Worm (Caenorhabditis elegans) whole organism, young adult: ENCODE results near the gene srw-77.

ENCODE experiments used
- C17E4.6 ChIP-seq: fragments of 200-800 bp; sonication (Bioruptor generic); IDR thresholded peaks from 2 replicates; pipeline ENCODE4 v1.3.6; 2022; ENCODE audit warnings: missing genetic modification reagents, missing genetic modification characterization, missing compliant biosample characterization
- D2030.7 ChIP-seq: fragments of 200-800 bp; sonication (Bioruptor generic); IDR thresholded peaks from 2 replicates; pipeline ENCODE4 v1.3.6; 2022; ENCODE audit warnings: missing genetic modification reagents, missing genetic modification characterization, missing compliant biosample characterization
- Y53F4B.3 ChIP-seq: fragments of 200-800 bp; sonication (Bioruptor generic); IDR thresholded peaks from 2 replicates; pipeline ENCODE4 v1.3.6; 2022; ENCODE audit warnings: missing genetic modification reagents, missing genetic modification characterization, missing compliant biosample characterization
- Y56A3A.18 ChIP-seq: fragments of 200-800 bp; sonication (Bioruptor generic); IDR thresholded peaks from 2 replicates; pipeline ENCODE4 v1.3.6; 2022; ENCODE audit warnings: missing genetic modification reagents, missing genetic modification characterization, missing compliant biosample characterization
- ZK185.1 ChIP-seq: sonication (generic microtip); optimal IDR thresholded peaks from 2 replicates; lab custom pipeline; 2016; ENCODE audit warnings: mild to moderate bottlenecking, missing genetic modification characterization, missing compliant biosample characterization; ENCODE audit not compliant: poor library complexity, severe bottlenecking
- akir-1 ChIP-seq: fragments of 200-800 bp; sonication (Bioruptor generic); optimal IDR thresholded peaks from 2 replicates; lab custom pipeline; 2018; ENCODE audit warnings: mild to moderate bottlenecking, missing genetic modification characterization, moderate library complexity, missing compliant biosample characterization
- ama-1 ChIP-seq, 3 experiments: fragments of 150-350 bp in 1 of 3; sonication (generic microtip) in 2 of 3; optimal IDR thresholded peaks; 2 replicates each; lab custom pipeline; 2014 to 2018; ENCODE audit warnings: missing biosample characterization in 2 of 3, missing genetic modification characterization in 2 of 3, missing genetic modification reagents in 2 of 3
- atf-7 ChIP-seq: sonication (generic microtip); optimal IDR thresholded peaks from 2 replicates; lab custom pipeline; 2017; ENCODE audit warnings: mild to moderate bottlenecking, missing genetic modification characterization, missing compliant biosample characterization
- athp-1 ChIP-seq: sonication (generic microtip); optimal IDR thresholded peaks from 2 replicates; lab custom pipeline; 2017; ENCODE audit warnings: mild to moderate bottlenecking, missing genetic modification characterization, missing compliant biosample characterization
- attf-3 ChIP-seq: fragments of 200-800 bp; sonication (Bioruptor generic); conservative IDR thresholded peaks from 2 replicates; pipeline ENCODE4 v1.3.6; 2022; ENCODE audit warnings: missing genetic modification reagents, missing genetic modification characterization, missing compliant biosample characterization
- attf-6 ChIP-seq: fragments of 200-800 bp; sonication (Bioruptor generic); IDR thresholded peaks from 2 replicates; pipeline ENCODE4 v1.3.6; 2022; ENCODE audit warnings: missing genetic modification reagents, missing genetic modification characterization, missing compliant biosample characterization
- ccch-3 ChIP-seq: fragments of 200-800 bp; sonication (Bioruptor generic); optimal IDR thresholded peaks from 2 replicates; lab custom pipeline; 2018; ENCODE audit warnings: mild to moderate bottlenecking, missing genetic modification characterization, missing compliant biosample characterization
- ceh-100 ChIP-seq: fragments of 200-800 bp; sonication (Bioruptor generic); IDR thresholded peaks from 2 replicates; pipeline ENCODE4 v1.3.6; 2022; ENCODE audit warnings: missing genetic modification reagents, missing genetic modification characterization, missing compliant biosample characterization
- ceh-40 ChIP-seq: fragments of 200-800 bp; sonication (Bioruptor generic); IDR thresholded peaks from 2 replicates; pipeline ENCODE4 v1.3.6; 2022; ENCODE audit warnings: missing genetic modification characterization, missing compliant biosample characterization
- ceh-58 ChIP-seq: fragments of 200-800 bp; sonication (Bioruptor generic); IDR thresholded peaks from 2 replicates; pipeline ENCODE4 v1.3.6; 2022; ENCODE audit warnings: missing genetic modification characterization, missing compliant biosample characterization
- dpl-1 ChIP-seq: fragments of 150-350 bp; optimal IDR thresholded peaks from 2 replicates; lab custom pipeline; 2014; ENCODE audit warnings: missing biosample characterization, missing genetic modification reagents, missing genetic modification characterization
- hlh-12 ChIP-seq: sonication (generic microtip); optimal IDR thresholded peaks from 2 replicates; lab custom pipeline; 2016; ENCODE audit warnings: missing genetic modification characterization, missing compliant biosample characterization
- hlh-26 ChIP-seq: fragments of 200-800 bp; sonication (Bioruptor generic); conservative IDR thresholded peaks from 2 replicates; pipeline ENCODE4 v1.3.6; 2022; ENCODE audit warnings: missing genetic modification reagents, missing genetic modification characterization, missing compliant biosample characterization
- hmg-1.2 ChIP-seq: fragments of 200-800 bp; sonication (Bioruptor generic); IDR thresholded peaks from 2 replicates; pipeline ENCODE4 v1.3.6; 2022; ENCODE audit warnings: missing genetic modification reagents, missing genetic modification characterization, missing compliant biosample characterization
- let-526 ChIP-seq: fragments of 200-800 bp; sonication (Bioruptor generic); IDR thresholded peaks from 2 replicates; pipeline ENCODE4 v1.3.6; 2022; ENCODE audit warnings: missing genetic modification reagents, missing genetic modification characterization, missing compliant biosample characterization
- lin-54 ChIP-seq: fragments of 200-800 bp; sonication (Bioruptor generic); optimal IDR thresholded peaks from 2 replicates; lab custom pipeline; 2018; ENCODE audit warnings: mild to moderate bottlenecking, missing genetic modification characterization, missing compliant biosample characterization
- lir-1 ChIP-seq: fragments of 200-800 bp; sonication (Bioruptor generic); conservative IDR thresholded peaks from 2 replicates; pipeline ENCODE4 v1.3.6; 2022; ENCODE audit warnings: missing genetic modification reagents, missing genetic modification characterization, missing compliant biosample characterization
- lsl-1 ChIP-seq: fragments of 200-800 bp; sonication (Bioruptor generic); optimal IDR thresholded peaks from 2 replicates; lab custom pipeline; 2018; ENCODE audit warnings: mild to moderate bottlenecking, missing genetic modification characterization, moderate library complexity, missing compliant biosample characterization
- lsy-27 ChIP-seq: sonication (generic microtip); optimal IDR thresholded peaks from 2 replicates; lab custom pipeline; 2017; ENCODE audit warnings: missing genetic modification characterization, mild to moderate bottlenecking, missing compliant biosample characterization, antibody characterized with exemption, missing genotype, borderline replicate concordance; ENCODE audit not compliant: insufficient read depth
- madf-10 ChIP-seq: sonication (generic microtip); optimal IDR thresholded peaks from 2 replicates; lab custom pipeline; 2016; ENCODE audit warnings: mild to moderate bottlenecking, missing genetic modification characterization, missing compliant biosample characterization
- madf-3 ChIP-seq: fragments of 200-800 bp; sonication (Bioruptor generic); IDR thresholded peaks from 2 replicates; pipeline ENCODE4 v1.3.6; 2022; ENCODE audit warnings: missing genetic modification reagents, missing genetic modification characterization, missing compliant biosample characterization
- madf-6 ChIP-seq: fragments of 200-800 bp; sonication (Bioruptor generic); IDR thresholded peaks from 2 replicates; pipeline ENCODE4 v1.3.6; 2022; ENCODE audit warnings: missing genetic modification reagents, missing genetic modification characterization, missing compliant biosample characterization
- mes-4 ChIP-seq: sonication (generic microtip); optimal IDR thresholded peaks from 2 replicates; lab custom pipeline; 2016; ENCODE audit warnings: missing genotype, missing genetic modification characterization, missing compliant biosample characterization
- nfya-1 ChIP-seq: sonication (generic microtip); optimal IDR thresholded peaks from 2 replicates; lab custom pipeline; 2017; ENCODE audit warnings: antibody characterized with exemption, missing compliant biosample characterization, missing genetic modification characterization, borderline replicate concordance; ENCODE audit not compliant: insufficient read depth
- nhr-120 ChIP-seq: fragments of 200-800 bp; sonication (Bioruptor generic); IDR thresholded peaks from 2 replicates; pipeline ENCODE4 v1.3.6; 2022; ENCODE audit warnings: missing genetic modification characterization, missing compliant biosample characterization
- nhr-27 ChIP-seq: fragments of 200-800 bp; sonication (Bioruptor generic); optimal IDR thresholded peaks from 2 replicates; lab custom pipeline; 2018; ENCODE audit warnings: mild to moderate bottlenecking, missing genetic modification characterization, moderate library complexity, missing compliant biosample characterization
- nhr-80 ChIP-seq: sonication (generic microtip); optimal IDR thresholded peaks from 2 replicates; lab custom pipeline; 2016; ENCODE audit warnings: missing genetic modification characterization, missing compliant biosample characterization
- nhr-90 ChIP-seq: sonication (generic microtip); optimal IDR thresholded peaks from 2 replicates; lab custom pipeline; 2016; ENCODE audit warnings: missing genotype, mild to moderate bottlenecking, missing genetic modification characterization, missing compliant biosample characterization
- pbrm-1 ChIP-seq: fragments of 200-800 bp; sonication (Bioruptor generic); IDR thresholded peaks from 2 replicates; pipeline ENCODE4 v1.3.6; 2022; ENCODE audit warnings: missing genetic modification reagents, missing genetic modification characterization, missing compliant biosample characterization
- pha-4 ChIP-seq: fragments of 150-350 bp; sonication (generic microtip); optimal IDR thresholded peaks from 2 replicates; lab custom pipeline; 2014; ENCODE audit warnings: missing biosample characterization, missing genetic modification reagents, missing genetic modification characterization
- repo-1 ChIP-seq: sonication (generic microtip); optimal IDR thresholded peaks from 2 replicates; lab custom pipeline; 2017; ENCODE audit warnings: mild to moderate bottlenecking, missing genetic modification characterization, missing compliant biosample characterization
- snpc-4 ChIP-seq, 5 experiments: fragments of 150-350 bp in 1 of 5; sonication (generic microtip) in 4 of 5; optimal IDR thresholded peaks; 2 replicates each; lab custom pipeline; 2014 to 2018; ENCODE audit warnings: missing genetic modification characterization in 5 of 5, missing biosample characterization in 3 of 5, antibody characterized with exemption in 2 of 5, mild to moderate bottlenecking in 2 of 5, missing compliant biosample characterization in 2 of 5, missing genotype in 2 of 5, moderate library complexity in 2 of 5, missing genetic modification reagents in 1 of 5
- tbx-9 ChIP-seq: sonication (generic microtip); optimal IDR thresholded peaks from 2 replicates; lab custom pipeline; 2016; ENCODE audit warnings: borderline replicate concordance, missing genetic modification characterization, inconsistent platforms, missing compliant biosample characterization
- tlf-1 ChIP-seq: fragments of 200-800 bp; sonication (Bioruptor generic); optimal IDR thresholded peaks from 2 replicates; lab custom pipeline; 2018; ENCODE audit warnings: mild to moderate bottlenecking, missing genetic modification characterization, missing compliant biosample characterization
- zim-3 ChIP-seq: sonication (generic microtip); optimal IDR thresholded peaks from 2 replicates; lab custom pipeline; 2017; ENCODE audit warnings: mild to moderate bottlenecking, missing genetic modification characterization, moderate library complexity, missing compliant biosample characterization
- ztf-18 ChIP-seq: sonication (generic microtip); optimal IDR thresholded peaks from 2 replicates; lab custom pipeline; 2016; ENCODE audit warnings: missing genotype, mild to moderate bottlenecking, missing genetic modification characterization, missing compliant biosample characterization
- ztf-25 ChIP-seq: fragments of 200-800 bp; sonication (Bioruptor generic); IDR thresholded peaks from 2 replicates; pipeline ENCODE4 v1.3.6; 2022; ENCODE audit warnings: missing genetic modification reagents, missing genetic modification characterization, missing compliant biosample characterization
- ztf-26 ChIP-seq: sonication (generic microtip); optimal IDR thresholded peaks from 2 replicates; lab custom pipeline; 2017; ENCODE audit warnings: missing genetic modification characterization, missing compliant biosample characterization
- ztf-28 ChIP-seq: fragments of 200-800 bp; sonication (Bioruptor generic); IDR thresholded peaks from 2 replicates; pipeline ENCODE4 v1.3.6; 2022; ENCODE audit warnings: missing genetic modification reagents, missing genetic modification characterization, missing compliant biosample characterization

The srw-77 gene

DNA sequence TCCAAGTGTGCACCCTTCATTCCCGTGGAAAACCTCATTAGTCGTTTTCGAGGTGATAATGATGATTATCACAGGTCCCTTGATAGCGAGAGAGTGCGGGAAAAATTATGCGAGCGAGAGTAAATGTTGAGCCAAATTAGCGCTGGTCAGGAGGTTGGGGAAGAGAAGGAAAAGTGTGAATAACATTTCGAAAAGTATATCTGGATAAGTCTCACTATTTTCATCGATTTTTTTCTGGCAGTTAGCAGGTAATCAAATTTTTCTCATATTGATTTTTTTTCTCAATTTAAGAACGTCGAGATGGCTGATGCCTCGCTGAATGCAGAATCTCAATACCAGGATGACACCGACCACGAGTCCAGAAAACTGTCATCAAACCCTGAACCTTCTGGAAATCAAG lies 14.5 kb downstream of the srw-77 start, which contains the start of gene W06G6.2:
Gene W06G6.2, plus strand, starts transcription at position 301 of the 400 bp plus-strand sequence.
- TF ChIP-seq Y56A3A.18 (GFP tag; lab: Robert Waterston, UW) (no peak), atf-7 (tag; lab: Kevin White, UChicago) (no peak), Y53F4B.3 (GFP tag; lab: Robert Waterston, UW) (no peak), nfya-1 (tag; lab: Kevin White, UChicago) (no peak), akir-1 (no peak), madf-3 (GFP tag; lab: Robert Waterston, UW) (no peak), attf-3 (GFP tag; lab: Robert Waterston, UW) (no peak), nhr-90 (tag; lab: Kevin White, UChicago) (no peak), madf-6 (no peak), zim-3 (tag; lab: Kevin White, UChicago) (no peak), tbx-9 (tag; lab: Kevin White, UChicago) (no peak), lin-54 (no peak), ceh-100 (GFP tag; lab: Robert Waterston, UW) (no peak), ztf-25 (no peak), nhr-120 (no peak), let-526 (GFP tag; lab: Robert Waterston, UW) (no peak), hlh-26 (no peak)

DNA sequence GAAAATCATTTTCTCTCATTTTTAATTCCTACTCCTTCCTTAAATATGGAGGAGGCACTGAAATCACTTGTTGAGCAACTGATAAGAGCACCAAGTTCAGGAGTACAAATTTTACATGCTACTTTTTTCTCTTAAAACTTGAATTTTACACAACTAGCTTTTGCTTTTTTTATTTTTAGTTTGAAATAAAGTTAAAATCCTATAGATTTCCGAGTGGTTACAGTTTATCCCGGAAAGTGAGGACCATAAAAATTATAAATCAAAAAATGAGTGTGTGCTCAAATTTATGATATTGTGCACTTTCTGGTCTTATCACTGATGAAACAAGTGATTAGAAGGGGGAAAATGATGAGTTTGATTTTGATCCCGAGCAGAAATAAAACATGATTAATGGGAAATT lies 15.5 kb downstream of the srw-77 start, which contains the start of gene oac-53:
Gene oac-53, minus strand, starts transcription at position 9 of the 400 bp plus-strand sequence.
- TF ChIP-seq repo-1 (tag; lab: Kevin White, UChicago) (no peak), nhr-80 (tag; lab: Kevin White, UChicago) (peak; percentile 59), ccch-3 (GFP tag; lab: Kevin White, UChicago) (no peak)

- no peak for TF ChIP-seq hlh-12
- TF ChIP-seq Y53F4B.3 (GFP tag; lab: Robert Waterston, UW), result no peak
- TF ChIP-seq lsy-27 (tag; lab: Kevin White, UChicago), result no peak
- TF ChIP-seq lir-1 (GFP tag; lab: Robert Waterston, UW), result no peak
- no peak for TF ChIP-seq nhr-27 (tag; lab: Kevin White, UChicago)
- no peak for TF ChIP-seq ceh-58
- TF ChIP-seq athp-1 (tag; lab: Kevin White, UChicago), result no peak
- no peak for TF ChIP-seq snpc-4 (GFP tag; optimal IDR thresholded peaks at IDR 0.05; lab: Kevin White, UChicago)
- TF ChIP-seq snpc-4 (tag; optimal IDR thresholded peaks at IDR 0.05; lab: Kevin White, UChicago), result no peak
- TF ChIP-seq ceh-100 (GFP tag; lab: Robert Waterston, UW), result no peak
- no peak for TF ChIP-seq hmg-1.2
- no peak for TF ChIP-seq madf-10
- no peak for TF ChIP-seq ztf-18
- TF ChIP-seq mes-4 (tag; lab: Kevin White, UChicago), result no peak
- no peak for TF ChIP-seq nhr-80 (tag; lab: Kevin White, UChicago)
- peak; percentile 35; the same call in 1 of the 2 replicates for TF ChIP-seq D2030.7 (GFP tag; lab: Robert Waterston, UW)
- no peak for TF ChIP-seq C17E4.6
- TF ChIP-seq ceh-40 (GFP tag; lab: Robert Waterston, UW), result no peak
- no peak for TF ChIP-seq tbx-9 (tag; lab: Kevin White, UChicago)
- no peak for TF ChIP-seq dpl-1 (GFP tag; lab: Kevin White, UChicago)
- TF ChIP-seq ama-1 (optimal IDR thresholded peaks at IDR 0.05; lab: Kevin White, UChicago), result no peak
- no peak for TF ChIP-seq ama-1 (GFP tag; optimal IDR thresholded peaks at IDR 0.05; lab: Kevin White, UChicago)
- no peak for TF ChIP-seq ZK185.1
- no peak for TF ChIP-seq ztf-26 (tag; lab: Kevin White, UChicago)
- TF ChIP-seq ztf-28 (GFP tag; lab: Robert Waterston, UW), result no peak
- TF ChIP-seq tlf-1 (GFP tag; lab: Kevin White, UChicago), result no peak
- no peak for TF ChIP-seq lsl-1 (GFP tag; lab: Kevin White, UChicago)
- TF ChIP-seq nhr-90 (tag; lab: Kevin White, UChicago), result no peak
- 0 out of 2 replicates have a peak, but pooled peaks have one; percentile 51 for TF ChIP-seq attf-6 (GFP tag; lab: Robert Waterston, UW)
- TF ChIP-seq pha-4, result no peak
- no peak for TF ChIP-seq nfya-1 (tag; lab: Kevin White, UChicago)
- TF ChIP-seq pbrm-1 (GFP tag; lab: Robert Waterston, UW), result peak; percentile 80
These were observed 20.6 kb downstream of the srw-77 start, which contains the start of gene Y70C5A.2 for ce11 chrV:16622754-16623261. Gene Y70C5A.2 (minus strand): TSS chrV:16623211.
